Worm (Caenorhabditis elegans): ENCODE results near the gene F27D9.7.
A peak's percentile ranks its signal among the peaks of the same experiment; 100 is the strongest.

The F27D9.7 gene

DNA sequence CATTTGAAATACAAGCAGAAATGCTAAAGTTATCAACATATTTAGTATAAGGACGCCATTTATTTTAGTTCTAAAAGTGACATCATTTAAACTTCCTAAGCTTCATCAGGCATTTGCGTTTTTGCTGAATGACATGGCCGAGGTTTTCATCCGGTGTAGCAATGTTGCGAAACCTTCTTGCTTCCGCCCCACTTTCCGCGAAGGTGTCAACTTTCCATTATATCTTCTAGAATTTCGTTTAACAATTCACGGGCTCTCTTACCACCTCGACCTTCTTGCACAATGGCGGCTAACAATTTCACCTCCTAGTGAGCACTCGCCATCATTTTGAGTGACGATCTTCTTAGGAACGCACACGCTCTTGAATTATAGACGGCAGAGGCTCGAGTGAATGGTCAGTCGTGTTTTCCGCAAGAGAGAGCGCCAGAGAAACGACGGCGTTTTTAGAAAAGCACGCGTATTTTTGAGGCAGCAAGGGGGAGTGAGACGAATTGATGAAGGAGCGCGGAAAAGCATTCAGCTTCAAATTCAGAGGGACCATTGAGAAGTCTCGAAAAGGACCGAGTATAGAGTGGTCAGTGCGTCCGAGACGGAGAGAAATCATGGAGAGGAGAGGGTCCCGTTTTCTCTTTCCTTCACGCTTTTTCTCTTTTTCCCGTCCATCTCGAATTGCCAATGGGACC, 16.7 kb downstream of the F27D9.7 start:
- TF ChIP-seq nhr-10 (tag; optimal IDR thresholded peaks at IDR 0.05) (no peak), ceh-82 (tag; optimal IDR thresholded peaks at IDR 0.05) (no peak), nhr-6 (tag; optimal IDR thresholded peaks at IDR 0.05) (no peak), aly-2 (tag; optimal IDR thresholded peaks at IDR 0.05) (no peak), ceh-16 (tag; optimal IDR thresholded peaks at IDR 0.05) (no peak), sem-4 (tag; optimal IDR thresholded peaks at IDR 0.05) (no peak), ztf-4 (tag; optimal IDR thresholded peaks at IDR 0.05) (no peak), lsy-2 (tag; optimal IDR thresholded peaks at IDR 0.05) (no peak), F13H6.1 (tag; optimal IDR thresholded peaks at IDR 0.05) (peak; percentile 71), gmeb-1 (tag; optimal IDR thresholded peaks at IDR 0.05) (no peak), ZK546.5 (tag; optimal IDR thresholded peaks at IDR 0.05) (no peak), sma-3 (GFP tag; optimal IDR thresholded peaks at IDR 0.05) (no peak), nhr-25 (tag; optimal IDR thresholded peaks at IDR 0.05) (no peak), zag-1 (tag; optimal IDR thresholded peaks at IDR 0.05) (peak; percentile 57), mdl-1 (tag; optimal IDR thresholded peaks at IDR 0.05) (peak; percentile 38 to 52), unc-39 (tag; optimal IDR thresholded peaks at IDR 0.05) (no peak), nhr-129 (tag; optimal IDR thresholded peaks at IDR 0.05) (peak; percentile 33), nhr-21 (tag; optimal IDR thresholded peaks at IDR 0.05) (no peak), mbf-1 (tag; optimal IDR thresholded peaks at IDR 0.05) (no peak), skn-1 (tag; optimal IDR thresholded peaks at IDR 0.05) (no peak), Y55F3AM.14 (GFP tag; optimal IDR thresholded peaks at IDR 0.05) (no peak), R02D3.7 (tag; optimal IDR thresholded peaks at IDR 0.05) (no peak), alr-1 (tag; optimal IDR thresholded peaks at IDR 0.05) (no peak), nhr-237 (tag; optimal IDR thresholded peaks at IDR 0.05) (no peak), nhr-23 (tag; optimal IDR thresholded peaks at IDR 0.05) (no peak), lin-11 (tag; optimal IDR thresholded peaks at IDR 0.05) (peak; percentile 11), nhr-77 (tag; optimal IDR thresholded peaks at IDR 0.05) (no peak), sma-9 (GFP tag; optimal IDR thresholded peaks at IDR 0.05) (peak; percentile 34), sma-9 (tag; optimal IDR thresholded peaks at IDR 0.05) (no peak), unc-55 (GFP tag; optimal IDR thresholded peaks at IDR 0.05) (peak; percentile 50), dmd-4 (tag; optimal IDR thresholded peaks at IDR 0.05) (no peak), fos-1 (tag; optimal IDR thresholded peaks at IDR 0.05) (no peak), ztf-11 (tag; optimal IDR thresholded peaks at IDR 0.05) (no peak), snpc-4 (tag; optimal IDR thresholded peaks at IDR 0.05) (no peak), ztf-1 (GFP tag; conservative IDR thresholded peaks at IDR 0.05) (no peak), nhr-11 (tag; optimal IDR thresholded peaks at IDR 0.05) (no peak), peb-1 (tag; optimal IDR thresholded peaks at IDR 0.05) (no peak)

DNA sequence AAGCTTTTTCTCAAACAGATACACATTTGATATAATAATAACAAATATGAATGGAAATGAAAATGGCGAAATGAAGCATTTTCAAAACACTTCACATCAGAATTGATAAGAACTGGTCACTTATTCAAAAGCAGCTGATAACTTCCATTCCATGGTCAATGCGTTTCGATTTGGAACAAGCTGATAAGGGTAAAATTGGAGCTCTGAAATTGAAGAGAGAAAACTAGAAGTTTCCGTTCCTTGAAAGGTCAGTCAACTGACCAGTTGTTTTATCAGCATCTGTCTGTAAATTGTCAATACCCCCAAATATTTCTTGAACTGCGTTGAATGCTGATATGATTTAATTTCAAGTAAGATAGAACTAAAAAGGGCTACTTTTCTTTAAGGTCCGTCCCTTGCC, 18.2 kb downstream of the F27D9.7 start:
- TF ChIP-seq ama-1 (optimal IDR thresholded peaks at IDR 0.05) = no peak
- TF ChIP-seq blmp-1 (tag; optimal IDR thresholded peaks at IDR 0.05; ENCODE audit: insufficient read depth) = no peak
- no peak for TF ChIP-seq nhr-129 (tag; optimal IDR thresholded peaks at IDR 0.05)
- no peak for TF ChIP-seq nhr-6 (tag; optimal IDR thresholded peaks at IDR 0.05)
- TF ChIP-seq elt-1 (tag; optimal IDR thresholded peaks at IDR 0.05) = no peak
- TF ChIP-seq ztf-11 (tag; optimal IDR thresholded peaks at IDR 0.05) = no peak
- TF ChIP-seq peb-1 (tag; optimal IDR thresholded peaks at IDR 0.05) = no peak
- no peak for TF ChIP-seq nhr-77 (tag; optimal IDR thresholded peaks at IDR 0.05)
- TF ChIP-seq ceh-16 (tag; optimal IDR thresholded peaks at IDR 0.05) = no peak
- TF ChIP-seq sma-9 (GFP tag; optimal IDR thresholded peaks at IDR 0.05) = no peak
- no peak for TF ChIP-seq sma-9 (tag; optimal IDR thresholded peaks at IDR 0.05)
- no peak for TF ChIP-seq snpc-4 (tag; optimal IDR thresholded peaks at IDR 0.05)
- no peak for TF ChIP-seq zag-1 (tag; optimal IDR thresholded peaks at IDR 0.05)
- TF ChIP-seq alr-1 (tag; optimal IDR thresholded peaks at IDR 0.05) = no peak
- no peak for TF ChIP-seq elt-3 (tag; optimal IDR thresholded peaks at IDR 0.05)
- no peak for TF ChIP-seq F13H6.1 (tag; optimal IDR thresholded peaks at IDR 0.05)
- no peak for TF ChIP-seq Y55F3AM.14 (GFP tag; optimal IDR thresholded peaks at IDR 0.05)
- no peak for TF ChIP-seq nhr-10 (tag; optimal IDR thresholded peaks at IDR 0.05)

Measured in whole organism, L2 larva.